Worm (Caenorhabditis elegans) whole organism, young adult: ENCODE results near the gene F40G12.10.

ENCODE experiments used
- F55B11.4 ChIP-seq: sonication (generic microtip); optimal IDR thresholded peaks from 2 replicates; lab custom pipeline; 2016; ENCODE audit warnings: missing compliant biosample characterization, missing genetic modification characterization, borderline replicate concordance; ENCODE audit not compliant: insufficient read depth
- egl-44 ChIP-seq: fragments of 200-800 bp; sonication (Bioruptor generic); IDR thresholded peaks from 2 replicates; pipeline ENCODE4 v1.3.6; 2022; ENCODE audit warnings: missing genetic modification reagents, missing genetic modification characterization, missing compliant biosample characterization

DNA sequence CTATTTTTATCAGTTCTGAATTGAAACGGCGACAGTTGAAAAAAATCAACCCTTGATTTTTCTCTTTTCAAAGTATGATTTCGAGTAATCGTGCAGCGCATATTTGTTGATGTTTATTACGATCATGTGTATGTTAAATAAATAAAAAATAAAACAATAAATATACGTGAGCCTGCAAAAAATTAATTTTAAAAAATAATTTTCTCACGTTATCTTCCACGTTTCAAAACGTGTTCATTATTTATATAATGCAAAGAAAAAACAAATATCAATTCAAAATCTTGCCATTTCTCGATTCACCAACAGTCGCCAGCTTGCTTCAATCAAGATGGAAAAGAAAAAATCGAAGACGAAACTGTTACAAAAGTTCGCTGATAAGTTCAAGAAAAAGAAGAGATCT lies at the start of gene F40G12.10:
- TF ChIP-seq F55B11.4 (tag; lab: Kevin White, UChicago) (no peak), egl-44 (GFP tag; lab: Robert Waterston, UW) (no peak)
